Worm (Caenorhabditis elegans): ENCODE data around the gene C03G6.6.

DNA sequence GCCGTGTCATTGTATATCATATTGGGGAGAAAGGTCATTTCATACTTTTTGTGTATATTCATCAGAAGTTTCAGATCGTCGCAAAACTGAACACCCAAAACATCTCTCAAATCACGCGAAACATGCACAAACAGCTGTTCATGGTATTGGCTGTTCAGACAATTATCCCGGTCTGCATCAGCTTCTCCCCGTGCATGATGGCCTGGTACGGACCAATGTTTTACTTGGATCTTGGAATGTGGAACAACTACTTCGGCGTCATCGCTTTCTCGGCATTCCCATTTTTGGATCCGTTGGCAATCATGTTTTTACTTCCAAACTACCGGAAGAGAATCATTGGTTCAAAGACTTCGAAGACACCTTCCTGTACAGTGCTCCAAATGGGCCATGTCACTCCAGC is 46.3 kb downstream of the C03G6.6 start:
- no peak for TF ChIP-seq ZK546.5 (tag; optimal IDR thresholded peaks at IDR 0.05)
- no peak for TF ChIP-seq gmeb-1 (tag; optimal IDR thresholded peaks at IDR 0.05)
- no peak for TF ChIP-seq aly-2 (tag; optimal IDR thresholded peaks at IDR 0.05)
- no peak for TF ChIP-seq nhr-6 (tag; optimal IDR thresholded peaks at IDR 0.05)
- TF ChIP-seq C34F6.9 (tag; optimal IDR thresholded peaks at IDR 0.05): no peak
- TF ChIP-seq nhr-25 (tag; optimal IDR thresholded peaks at IDR 0.05): no peak
- no peak for TF ChIP-seq dmd-4 (tag; optimal IDR thresholded peaks at IDR 0.05)
- no peak for TF ChIP-seq unc-62 (GFP tag; optimal IDR thresholded peaks at IDR 0.05)
- TF ChIP-seq elt-3 (tag; optimal IDR thresholded peaks at IDR 0.05): no peak
- TF ChIP-seq lin-13 (GFP tag; optimal IDR thresholded peaks at IDR 0.05): no peak
- no peak for TF ChIP-seq lin-11 (tag; optimal IDR thresholded peaks at IDR 0.05)
- TF ChIP-seq ama-1 (optimal IDR thresholded peaks at IDR 0.05): no peak

Data from whole organism, L2 larva.